Worm (Caenorhabditis elegans) whole organism, L4/young adult: Measurements from ENCODE around the gene Y26G10.1.

Experiments used
- W03F9.2 ChIP-seq: fragments of 150-350 bp; optimal IDR thresholded peaks from 2 replicates; lab custom pipeline; 2014; ENCODE audit warnings: missing biosample characterization, missing genetic modification characterization
- dao-5 ChIP-seq: sonication (generic microtip); optimal IDR thresholded peaks from 2 replicates; lab custom pipeline; 2016; ENCODE audit warnings: missing genotype, missing genetic modification characterization, moderate library complexity, missing compliant biosample characterization
- him-1 ChIP-seq: sonication (generic microtip); optimal IDR thresholded peaks from 2 replicates; lab custom pipeline; 2016; ENCODE audit warnings: missing genotype, missing genetic modification reagents, missing genetic modification characterization, missing compliant biosample characterization

DNA sequence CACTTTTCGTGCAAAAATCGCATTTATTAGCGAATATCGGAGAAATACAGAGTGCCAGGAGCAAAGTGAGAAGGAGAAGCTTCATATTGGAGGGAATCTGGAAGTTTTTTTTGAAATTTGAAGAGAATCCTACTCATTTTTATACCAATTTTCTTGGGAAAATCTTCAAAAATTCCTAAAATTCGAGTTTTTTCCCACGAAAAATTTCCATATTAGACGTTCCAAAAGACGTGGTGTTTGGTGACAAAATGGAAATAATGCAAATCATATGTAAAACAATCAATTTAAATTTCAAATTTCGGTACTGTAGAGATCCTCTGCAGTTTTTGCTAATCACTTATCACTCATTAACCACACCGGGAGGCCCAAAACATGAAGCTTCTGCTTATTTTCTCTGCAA, 10.8 kb downstream of the Y26G10.1 start, which contains the start of the genes F59A1.16 and F59A1.6:
- no peak for TF ChIP-seq dao-5 (tag; lab: Kevin White, UChicago)
- no peak for TF ChIP-seq him-1
- no peak for TF ChIP-seq W03F9.2 (tag; lab: Kevin White, UChicago)
